Worm (Caenorhabditis elegans): ENCODE measurements around the gene Y42G9A.1.

DNA sequence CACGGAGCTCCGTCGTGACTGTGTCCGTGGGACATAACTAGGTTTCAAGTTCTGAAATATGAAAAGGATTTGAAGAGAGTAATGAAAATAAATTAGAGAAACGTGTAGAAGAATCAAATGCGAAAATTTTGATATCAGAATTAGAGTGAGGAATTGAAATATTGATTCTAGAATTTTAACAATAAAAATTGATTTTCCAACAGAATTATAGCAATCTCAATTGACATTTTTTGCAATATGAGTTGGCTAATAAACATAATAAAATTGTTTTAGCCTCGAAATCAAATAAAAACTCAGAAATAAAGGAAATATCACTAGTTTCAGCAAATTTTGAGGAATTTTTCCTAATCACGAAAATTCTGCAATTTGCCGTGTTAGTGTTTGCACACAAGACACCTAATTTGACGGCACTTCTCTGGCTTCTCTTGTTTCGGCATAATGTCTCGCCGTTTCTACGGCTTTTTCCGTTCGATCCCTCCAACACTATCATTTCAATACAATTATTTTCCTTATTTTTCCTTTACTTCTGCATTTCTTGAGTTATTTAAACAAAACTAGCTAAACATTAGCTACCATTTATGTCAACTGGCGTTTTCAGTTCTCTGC is 33.4 kb upstream of the Y42G9A.1 start, which contains the start of gene nmt-1:
- TF ChIP-seq ztf-23 (GFP tag; IDR thresholded peaks at IDR 0.05) (no peak), tab-1 (GFP tag; IDR thresholded peaks at IDR 0.05) (no peak), T22C8.4 (GFP tag; IDR thresholded peaks at IDR 0.05) (no peak)
